Fruit fly (Drosophila melanogaster) whole organism, embryonic: ENCODE data around the gene CG43922.

Source experiments
- CG10366 ChIP-seq: fragments of 200-800 bp; sonication (Bioruptor generic); IDR thresholded peaks from 2 replicates; pipeline ENCODE4 v1.3.6; 2022; ENCODE audit warnings: missing biosample characterization, missing genetic modification characterization
- CG10979 ChIP-seq: fragments of 200-800 bp; sonication (Bioruptor generic); optimal IDR thresholded peaks from 2 replicates; lab custom pipeline; 2018; ENCODE audit warnings: missing biosample characterization, mild to moderate bottlenecking, missing genetic modification characterization, moderate library complexity
- CG16813 ChIP-seq: fragments of 200-800 bp; sonication (Bioruptor generic); IDR thresholded peaks from 3 replicates; pipeline ENCODE4 v1.3.6; 2022; ENCODE audit warnings: missing biosample characterization, missing genetic modification characterization; ENCODE audit not compliant: partially characterized antibody
- CG2129 ChIP-seq: fragments of 200-800 bp; sonication (Bioruptor generic); IDR thresholded peaks from 2 replicates; pipeline ENCODE4 v1.3.6; 2022; ENCODE audit warnings: missing biosample characterization, missing genetic modification characterization; ENCODE audit not compliant: partially characterized antibody
- CG2678 ChIP-seq: fragments of 200-800 bp; sonication (Bioruptor generic); optimal IDR thresholded peaks from 3 replicates; lab custom pipeline; 2019; ENCODE audit warnings: missing biosample characterization, mild to moderate bottlenecking, missing genetic modification characterization, moderate library complexity
- CG3065 ChIP-seq: fragments of 200-800 bp; sonication (Bioruptor generic); optimal IDR thresholded peaks from 2 replicates; lab custom pipeline; 2016; ENCODE audit warnings: missing biosample characterization, missing genetic modification characterization
- CG31388 ChIP-seq: fragments of 200-800 bp; sonication (Bioruptor generic); optimal IDR thresholded peaks from 2 replicates; lab custom pipeline; 2016; ENCODE audit warnings: missing biosample characterization, missing genetic modification characterization
- CG33213 ChIP-seq: fragments of 200-800 bp; sonication (Bioruptor generic); optimal IDR thresholded peaks from 3 replicates; lab custom pipeline; 2016; ENCODE audit warnings: missing biosample characterization, missing genetic modification characterization
- CG43689 ChIP-seq: fragments of 200-800 bp; sonication (Bioruptor generic); IDR thresholded peaks from 2 replicates; pipeline ENCODE4 v1.3.6; 2022; ENCODE audit warnings: missing biosample characterization, missing genetic modification characterization
- CG4617 ChIP-seq: fragments of 200-800 bp; sonication (Bioruptor generic); optimal IDR thresholded peaks from 3 replicates; lab custom pipeline; 2016; ENCODE audit warnings: missing biosample characterization, missing genetic modification characterization, borderline replicate concordance
- CG5245 ChIP-seq: fragments of 200-800 bp; sonication (Bioruptor generic); optimal IDR thresholded peaks from 3 replicates; lab custom pipeline; 2016; ENCODE audit warnings: missing biosample characterization, missing genetic modification characterization
- CG7556 ChIP-seq: fragments of 200-800 bp; sonication (Bioruptor generic); optimal IDR thresholded peaks from 2 replicates; lab custom pipeline; 2017; ENCODE audit warnings: missing biosample characterization, mild to moderate bottlenecking, missing genetic modification characterization
- CG7786 ChIP-seq: fragments of 200-800 bp; sonication (Bioruptor generic); optimal IDR thresholded peaks from 2 replicates; lab custom pipeline; 2016; ENCODE audit warnings: missing biosample characterization, missing genetic modification characterization
- CG7839 ChIP-seq: fragments of 200-800 bp; sonication (Bioruptor generic); optimal IDR thresholded peaks from 3 replicates; lab custom pipeline; 2018; ENCODE audit warnings: missing biosample characterization, mild to moderate bottlenecking, missing genetic modification characterization, moderate library complexity
- CG8089 ChIP-seq: fragments of 200-800 bp; sonication (Bioruptor generic); optimal IDR thresholded peaks from 3 replicates; lab custom pipeline; 2016; ENCODE audit warnings: missing biosample characterization, missing genetic modification characterization
- CG9932 ChIP-seq: fragments of 200-800 bp; sonication (Bioruptor generic); IDR thresholded peaks from 2 replicates; pipeline ENCODE4 v1.3.6; 2022; ENCODE audit warnings: missing biosample characterization, missing genetic modification characterization
- Dref ChIP-seq: fragments of 200-800 bp; sonication (Bioruptor generic); IDR thresholded peaks from 2 replicates; pipeline ENCODE4 v1.3.6; 2022; ENCODE audit warnings: missing biosample characterization, missing genetic modification characterization
- H2.0 ChIP-seq: fragments of 200-800 bp; sonication (Bioruptor generic); IDR thresholded peaks from 2 replicates; pipeline ENCODE4 v1.3.6; 2022; ENCODE audit warnings: missing biosample characterization, missing genetic modification characterization
- HLH4C ChIP-seq: fragments of 200-800 bp; sonication (Bioruptor generic); IDR thresholded peaks from 3 replicates; pipeline ENCODE4 v1.3.6; 2022; ENCODE audit warnings: missing biosample characterization, missing genetic modification characterization; ENCODE audit not compliant: partially characterized antibody
- Hand ChIP-seq: fragments of 200-800 bp; sonication (Bioruptor generic); optimal IDR thresholded peaks from 2 replicates; lab custom pipeline; 2017; ENCODE audit warnings: mild to moderate bottlenecking, missing biosample characterization, missing genetic modification reagents, missing genetic modification characterization
- Jarid2 ChIP-seq: fragments of 200-800 bp; sonication (Bioruptor generic); optimal IDR thresholded peaks from 3 replicates; lab custom pipeline; 2017; ENCODE audit warnings: mild to moderate bottlenecking, missing biosample characterization, missing genetic modification reagents, missing genetic modification characterization
- NK7.1 ChIP-seq: fragments of 200-800 bp; sonication (Bioruptor generic); optimal IDR thresholded peaks from 3 replicates; lab custom pipeline; 2016; ENCODE audit warnings: missing biosample characterization, missing genetic modification characterization
- Pdp1 ChIP-seq, 2 experiments: fragments of 200-800 bp; sonication (Bioruptor generic); optimal IDR thresholded peaks; 3 replicates each; lab custom pipeline; 2016; ENCODE audit warnings: missing biosample characterization in 2 of 2, missing genetic modification characterization in 2 of 2, mild to moderate bottlenecking in 1 of 2, moderate library complexity in 1 of 2
- Side ChIP-seq: fragments of 200-800 bp; sonication (Bioruptor generic); optimal IDR thresholded peaks from 2 replicates; lab custom pipeline; 2016; ENCODE audit warnings: missing biosample characterization, missing genetic modification characterization
- Sox100B ChIP-seq: fragments of 200-800 bp; sonication (Bioruptor generic); optimal IDR thresholded peaks from 3 replicates; lab custom pipeline; 2018; ENCODE audit warnings: missing biosample characterization, mild to moderate bottlenecking, missing genetic modification characterization
- Vsx1 ChIP-seq: fragments of 200-800 bp; sonication (Bioruptor generic); optimal IDR thresholded peaks from 2 replicates; lab custom pipeline; 2017; ENCODE audit warnings: missing biosample characterization, mild to moderate bottlenecking, missing genetic modification characterization, missing genetic modification reagents
- az2 ChIP-seq: fragments of 200-800 bp; sonication (Bioruptor generic); optimal IDR thresholded peaks from 3 replicates; lab custom pipeline; 2016; ENCODE audit warnings: missing biosample characterization, missing genetic modification characterization
- cato ChIP-seq: fragments of 200-800 bp; sonication (Bioruptor generic); optimal IDR thresholded peaks from 2 replicates; lab custom pipeline; 2016; ENCODE audit warnings: missing biosample characterization, missing genetic modification characterization, borderline replicate concordance
- da ChIP-seq: fragments of 200-800 bp; sonication (Bioruptor generic); optimal IDR thresholded peaks from 2 replicates; lab custom pipeline; 2016; ENCODE audit warnings: missing biosample characterization, missing genetic modification characterization
- hbn ChIP-seq: fragments of 200-800 bp; sonication (Bioruptor generic); IDR thresholded peaks from 2 replicates; pipeline ENCODE4 v1.3.6; 2022; ENCODE audit warnings: missing biosample characterization, missing genetic modification characterization; ENCODE audit not compliant: partially characterized antibody
- hkb ChIP-seq, 2 experiments: fragments of 200-800 bp in 1 of 2; fragments of >200 bp in 1 of 2; sonication (Bioruptor generic) in 1 of 2; IDR thresholded peaks in 1 of 2; optimal IDR thresholded peaks in 1 of 2; 2 replicates each; pipeline versions ENCODE4 v1.3.6 to Lab custom; 2017 to 2022; ENCODE audit warnings: missing biosample characterization in 1 of 2, missing genetic modification characterization in 1 of 2
- ken ChIP-seq: fragments of 200-800 bp; sonication (Bioruptor generic); IDR thresholded peaks from 3 replicates; pipeline ENCODE4 v1.3.6; 2022; ENCODE audit warnings: missing biosample characterization, missing genetic modification characterization
- oc ChIP-seq: fragments of 200-800 bp; sonication (Bioruptor generic); optimal IDR thresholded peaks from 2 replicates; lab custom pipeline; 2018; ENCODE audit warnings: missing biosample characterization, mild to moderate bottlenecking, missing genetic modification characterization, moderate library complexity
- onecut ChIP-seq: fragments of 200-800 bp; sonication (Bioruptor generic); IDR thresholded peaks from 2 replicates; pipeline ENCODE4 v1.3.6; 2022; ENCODE audit warnings: missing biosample characterization, missing genetic modification characterization
- pfk ChIP-seq: fragments of 200-800 bp; sonication (Bioruptor generic); optimal IDR thresholded peaks from 2 replicates; lab custom pipeline; 2018; ENCODE audit warnings: missing biosample characterization, mild to moderate bottlenecking, missing genetic modification characterization, moderate library complexity
- pros ChIP-seq: fragments of 200-800 bp; sonication (Bioruptor generic); optimal IDR thresholded peaks from 3 replicates; lab custom pipeline; 2019; ENCODE audit warnings: missing biosample characterization, mild to moderate bottlenecking, missing genetic modification characterization, moderate library complexity
- pzg ChIP-seq: fragments of 200-800 bp; sonication (Bioruptor generic); optimal IDR thresholded peaks from 3 replicates; lab custom pipeline; 2018; ENCODE audit warnings: missing biosample characterization, mild to moderate bottlenecking, missing genetic modification characterization, moderate library complexity
- salm ChIP-seq: fragments of 200-800 bp; sonication (Bioruptor generic); optimal IDR thresholded peaks from 2 replicates; lab custom pipeline; 2018; ENCODE audit warnings: missing biosample characterization, mild to moderate bottlenecking, missing genetic modification characterization
- shn ChIP-seq: fragments of 200-800 bp; sonication (Bioruptor generic); optimal IDR thresholded peaks from 3 replicates; lab custom pipeline; 2016; ENCODE audit warnings: missing biosample characterization, missing genetic modification characterization
- stwl ChIP-seq: fragments of 200-800 bp; sonication (Bioruptor generic); optimal IDR thresholded peaks from 3 replicates; lab custom pipeline; 2018; ENCODE audit warnings: missing biosample characterization, mild to moderate bottlenecking, missing genetic modification characterization, moderate library complexity
- tap ChIP-seq: fragments of 200-800 bp; optimal IDR thresholded peaks from 3 replicates; lab custom pipeline; 2019; ENCODE audit warnings: missing biosample characterization, mild to moderate bottlenecking, missing genetic modification characterization, moderate library complexity
- tin ChIP-seq: fragments of 200-800 bp; sonication (Bioruptor generic); optimal IDR thresholded peaks from 3 replicates; lab custom pipeline; 2016; ENCODE audit warnings: missing biosample characterization, missing genetic modification characterization
- tna ChIP-seq: fragments of 200-800 bp; sonication (Bioruptor generic); IDR thresholded peaks from 2 replicates; pipeline ENCODE4 v1.3.6; 2022; ENCODE audit warnings: missing biosample characterization, missing genetic modification characterization; ENCODE audit not compliant: partially characterized antibody
- trem ChIP-seq: fragments of 200-800 bp; optimal IDR thresholded peaks from 3 replicates; lab custom pipeline; 2019; ENCODE audit warnings: missing biosample characterization, mild to moderate bottlenecking, missing genetic modification characterization, moderate library complexity
- tup ChIP-seq: fragments of 200-800 bp; sonication (Bioruptor generic); optimal IDR thresholded peaks from 2 replicates; lab custom pipeline; 2016; ENCODE audit warnings: missing biosample characterization, mild to moderate bottlenecking, missing genetic modification characterization, moderate library complexity
- tx ChIP-seq: fragments of 200-800 bp; sonication (Bioruptor generic); optimal IDR thresholded peaks from 2 replicates; lab custom pipeline; 2016; ENCODE audit warnings: missing biosample characterization, missing genetic modification characterization
- unpg ChIP-seq: fragments of 200-800 bp; sonication (Bioruptor generic); optimal IDR thresholded peaks from 3 replicates; lab custom pipeline; 2018; ENCODE audit warnings: missing biosample characterization, mild to moderate bottlenecking, missing genetic modification characterization, moderate library complexity
- wor ChIP-seq: fragments of 200-800 bp; sonication (Bioruptor generic); IDR thresholded peaks from 2 replicates; pipeline ENCODE4 v1.3.6; 2022; ENCODE audit warnings: missing biosample characterization, missing genetic modification characterization

The CG43922 gene

DNA sequence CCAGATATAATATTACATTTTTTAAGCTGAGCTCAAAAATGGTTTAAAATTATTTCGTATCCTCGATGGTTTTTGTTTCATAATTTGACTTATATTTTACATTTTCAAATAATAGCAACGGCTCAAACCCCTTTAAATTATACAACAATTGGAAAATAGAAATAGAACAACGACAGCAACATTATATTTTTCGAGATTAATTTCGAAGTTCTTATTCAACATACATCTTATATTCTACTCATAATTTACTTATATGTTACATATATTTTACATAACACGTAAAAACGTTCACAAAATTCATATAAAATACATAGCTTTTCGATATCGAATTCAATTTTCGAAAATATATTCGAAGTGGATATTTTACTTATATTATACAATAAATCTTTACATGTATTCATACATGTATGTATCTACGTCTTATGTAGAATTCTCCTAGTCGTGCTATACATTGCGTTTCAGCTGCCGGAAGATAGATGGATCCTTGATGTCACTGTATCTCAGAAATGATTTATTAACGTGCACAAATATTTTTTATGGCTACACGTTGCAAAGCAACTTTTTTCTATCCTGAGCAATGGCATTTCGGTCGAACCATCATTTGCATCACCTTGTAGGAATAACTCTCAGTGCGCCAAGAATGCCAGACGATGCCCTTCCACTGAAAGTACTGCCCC lies 48.3 kb upstream of the CG43922 start (continued):
- TF ChIP-seq hkb (optimal IDR thresholded peaks at IDR 0.05; lab: Kevin White, UChicago) (no peak), hkb (GFP tag; IDR thresholded peaks at IDR 0.05; lab: Robert Waterston, UW) (peak; percentile 38; the same call in 1 of the 2 replicates), pzg (GFP tag; lab: Kevin White, UChicago) (no peak), pfk (peak; percentile 12), stwl (peak; percentile 23), HLH4C (no peak), Pdp1 (GFP tag; optimal IDR thresholded peaks at IDR 0.05; lab: Kevin White, UChicago) (peak in 1 of 2 experiments; percentile 28), tap (tag; lab: Kevin White, UChicago) (peak; percentile 33), CG2129 (GFP tag; lab: Robert Waterston, UW) (no peak), shn (no peak), Jarid2 (GFP tag; lab: Kevin White, UChicago) (peak; percentile 25), CG4617 (GFP tag; lab: Kevin White, UChicago) (no peak), CG7556 (GFP tag; lab: Kevin White, UChicago) (no peak), CG10979 (peak; percentile 87), hbn (no peak), salm (tag; lab: Kevin White, UChicago) (no peak), Vsx1 (GFP tag; lab: Kevin White, UChicago) (peak; percentile 13), Hand (GFP tag; lab: Kevin White, UChicago) (no peak), CG7839 (tag; lab: Kevin White, UChicago) (peak; percentile 52), unpg (GFP tag; lab: Kevin White, UChicago) (peak; percentile 34), tx (GFP tag; lab: Kevin White, UChicago) (no peak), CG33213 (GFP tag; lab: Kevin White, UChicago) (peak; percentile 20), CG7786 (GFP tag; lab: Kevin White, UChicago) (no peak), tup (GFP tag; lab: Kevin White, UChicago) (no peak), CG31388 (peak; percentile 2), CG16813 (peak; percentile 43; the same call in 1 of the 3 replicates), Dref (no peak), CG5245 (GFP tag; lab: Kevin White, UChicago) (peak; percentile 54), CG3065 (GFP tag; lab: Kevin White, UChicago) (no peak), onecut (peak; percentile 44), ken (GFP tag; lab: Robert Waterston, UW) (0 out of 3 replicates have a peak, but pooled peaks have one; percentile 8), cato (GFP tag; lab: Kevin White, UChicago) (no peak), H2.0 (peak; percentile 24; the same call in 1 of the 2 replicates), CG10366 (GFP tag; lab: Robert Waterston, UW) (peak; percentile 10; the same call in 1 of the 2 replicates), Sox100B (GFP tag; lab: Kevin White, UChicago) (peak; percentile 28), tna (GFP tag; lab: Robert Waterston, UW) (no peak), tin (GFP tag; lab: Kevin White, UChicago) (peak; percentile 23), az2 (GFP tag; lab: Kevin White, UChicago) (peak; percentile 48), CG9932 (GFP tag; lab: Robert Waterston, UW) (peak; percentile 51), NK7.1 (GFP tag; lab: Kevin White, UChicago) (no peak), oc (tag; lab: Kevin White, UChicago) (no peak), wor (GFP tag; lab: Robert Waterston, UW) (no peak), CG8089 (GFP tag; lab: Kevin White, UChicago) (no peak), da (GFP tag; lab: Kevin White, UChicago) (no peak), Side (GFP tag; lab: Kevin White, UChicago) (no peak), CG2678 (peak; percentile 36), pros (GFP tag; lab: Kevin White, UChicago) (no peak), CG43689 (GFP tag; lab: Robert Waterston, UW) (no peak), trem (peak; percentile 46)
